Fruit fly (Drosophila melanogaster) whole organism, embryonic: ENCODE data around the gene Ir68b.

ENCODE experiments used
- Asciz ChIP-seq: fragments of 200-800 bp; sonication (Bioruptor generic); optimal IDR thresholded peaks from 2 replicates; lab custom pipeline; 2017; ENCODE audit warnings: missing biosample characterization, mild to moderate bottlenecking, missing genetic modification characterization, missing genetic modification reagents
- CG1233 ChIP-seq: fragments of 200-800 bp; sonication (Bioruptor generic); optimal IDR thresholded peaks from 4 replicates; lab custom pipeline; 2018; ENCODE audit warnings: missing biosample characterization, mild to moderate bottlenecking, missing genetic modification characterization
- CG12769 ChIP-seq: fragments of 200-800 bp; sonication (Bioruptor generic); optimal IDR thresholded peaks from 2 replicates; lab custom pipeline; 2019; ENCODE audit warnings: missing biosample characterization, mild to moderate bottlenecking, missing genetic modification characterization, moderate library complexity
- CG14667 ChIP-seq: fragments of 200-800 bp; sonication (Bioruptor generic); IDR thresholded peaks from 2 replicates; pipeline ENCODE4 v1.3.6; 2022; ENCODE audit warnings: missing biosample characterization, missing genetic modification characterization
- CG1602 ChIP-seq: fragments of 200-800 bp; sonication (Bioruptor generic); optimal IDR thresholded peaks from 3 replicates; lab custom pipeline; 2016; ENCODE audit warnings: missing biosample characterization, missing genetic modification characterization
- CG1647 ChIP-seq: fragments of 200-800 bp; sonication (Bioruptor generic); optimal IDR thresholded peaks from 3 replicates; lab custom pipeline; 2016; ENCODE audit warnings: missing biosample characterization, missing genetic modification characterization
- CG17385 ChIP-seq: fragments of 200-800 bp; sonication (Bioruptor generic); optimal IDR thresholded peaks from 3 replicates; lab custom pipeline; 2018; ENCODE audit warnings: missing biosample characterization, mild to moderate bottlenecking, missing genetic modification characterization
- CG17912 ChIP-seq: fragments of 200-800 bp; sonication (Bioruptor generic); optimal IDR thresholded peaks from 2 replicates; lab custom pipeline; 2018; ENCODE audit warnings: missing biosample characterization, mild to moderate bottlenecking, missing genetic modification characterization
- CG2875 ChIP-seq: fragments of 200-800 bp; sonication (Bioruptor generic); optimal IDR thresholded peaks from 2 replicates; lab custom pipeline; 2017; ENCODE audit warnings: missing biosample characterization, mild to moderate bottlenecking, missing genetic modification characterization, missing genetic modification reagents
- CG3065 ChIP-seq: fragments of 200-800 bp; sonication (Bioruptor generic); optimal IDR thresholded peaks from 2 replicates; lab custom pipeline; 2016; ENCODE audit warnings: missing biosample characterization, missing genetic modification characterization
- CG4424 ChIP-seq: fragments of 200-800 bp; sonication (Bioruptor generic); optimal IDR thresholded peaks from 3 replicates; lab custom pipeline; 2016; ENCODE audit warnings: missing biosample characterization, missing genetic modification characterization
- CG4707 ChIP-seq: fragments of 200-800 bp; sonication (Bioruptor generic); optimal IDR thresholded peaks from 2 replicates; lab custom pipeline; 2018; ENCODE audit warnings: missing biosample characterization, mild to moderate bottlenecking, missing genetic modification characterization, moderate library complexity
- CG6689 ChIP-seq: fragments of 200-800 bp; sonication (Bioruptor generic); IDR thresholded peaks from 2 replicates; pipeline ENCODE4 v1.3.6; 2022; ENCODE audit warnings: missing biosample characterization, missing genetic modification characterization
- CG6765 ChIP-seq: fragments of 200-800 bp; sonication (Bioruptor generic); optimal IDR thresholded peaks from 3 replicates; lab custom pipeline; 2017; ENCODE audit warnings: missing biosample characterization, mild to moderate bottlenecking, missing genetic modification characterization
- CG8089 ChIP-seq: fragments of 200-800 bp; sonication (Bioruptor generic); optimal IDR thresholded peaks from 3 replicates; lab custom pipeline; 2016; ENCODE audit warnings: missing biosample characterization, missing genetic modification characterization
- CG8924 ChIP-seq: fragments of 200-800 bp; optimal IDR thresholded peaks from 3 replicates; lab custom pipeline; 2019; ENCODE audit warnings: missing biosample characterization, mild to moderate bottlenecking, missing genetic modification characterization, moderate library complexity
- CG9817 ChIP-seq: fragments of 200-800 bp; sonication (Bioruptor generic); optimal IDR thresholded peaks from 2 replicates; lab custom pipeline; 2018; ENCODE audit warnings: missing biosample characterization, mild to moderate bottlenecking, missing genetic modification characterization, moderate library complexity
- CkIIα-i1 ChIP-seq: fragments of 200-800 bp; sonication (Bioruptor generic); IDR thresholded peaks from 2 replicates; pipeline ENCODE4 v1.3.6; 2022; ENCODE audit warnings: missing biosample characterization, missing genetic modification characterization
- Dll ChIP-seq: fragments of 200-800 bp; sonication (Bioruptor generic); IDR thresholded peaks from 4 replicates; pipeline ENCODE4 v1.3.6; 2022; ENCODE audit warnings: missing biosample characterization, missing genetic modification characterization; ENCODE audit not compliant: partially characterized antibody
- E2f1 ChIP-seq: fragments of 200-800 bp; sonication (Bioruptor generic); IDR thresholded peaks from 2 replicates; pipeline ENCODE4 v1.3.6; 2022; ENCODE audit warnings: missing biosample characterization, missing genetic modification characterization
- GATAe ChIP-seq: fragments of 200-800 bp; sonication (Bioruptor generic); conservative IDR thresholded peaks from 2 replicates; pipeline ENCODE4 v1.3.6; 2022; ENCODE audit warnings: missing biosample characterization, missing genetic modification characterization
- Gsc ChIP-seq: fragments of 200-800 bp; sonication (Bioruptor generic); IDR thresholded peaks from 2 replicates; pipeline ENCODE4 v1.3.6; 2022; ENCODE audit warnings: missing biosample characterization, missing genetic modification characterization
- H15 ChIP-seq: fragments of 200-800 bp; sonication (Bioruptor generic); IDR thresholded peaks from 3 replicates; pipeline ENCODE4 v1.3.6; 2022; ENCODE audit warnings: missing biosample characterization, missing genetic modification characterization
- HmgD ChIP-seq: fragments of 200-800 bp; sonication (Bioruptor generic); optimal IDR thresholded peaks from 3 replicates; lab custom pipeline; 2016; ENCODE audit warnings: missing biosample characterization, missing genetic modification characterization
- HmgZ ChIP-seq: fragments of 200-800 bp; sonication (Bioruptor generic); optimal IDR thresholded peaks from 2 replicates; lab custom pipeline; 2018; ENCODE audit warnings: missing biosample characterization, mild to moderate bottlenecking, missing genetic modification characterization
- Jarid2 ChIP-seq: fragments of 200-800 bp; sonication (Bioruptor generic); optimal IDR thresholded peaks from 3 replicates; lab custom pipeline; 2017; ENCODE audit warnings: mild to moderate bottlenecking, missing biosample characterization, missing genetic modification reagents, missing genetic modification characterization
- Mad ChIP-seq: fragments of 200-800 bp; sonication (Bioruptor generic); optimal IDR thresholded peaks from 2 replicates; lab custom pipeline; 2016; ENCODE audit warnings: missing biosample characterization, missing genetic modification characterization
- Mes4 ChIP-seq: fragments of 200-800 bp; sonication (Bioruptor generic); optimal IDR thresholded peaks from 2 replicates; lab custom pipeline; 2016; ENCODE audit warnings: missing biosample characterization, missing genetic modification characterization
- Poxn ChIP-seq: fragments of 200-800 bp; sonication (Bioruptor generic); IDR thresholded peaks from 2 replicates; pipeline ENCODE4 v1.3.6; 2022; ENCODE audit warnings: missing biosample characterization, missing genetic modification characterization
- Sin3A ChIP-seq: fragments of >200 bp; optimal IDR thresholded peaks from 2 replicates; lab custom pipeline; 2018
- Ssrp ChIP-seq: fragments of 200-800 bp; sonication (Bioruptor generic); optimal IDR thresholded peaks from 2 replicates; lab custom pipeline; 2018; ENCODE audit warnings: missing biosample characterization, mild to moderate bottlenecking, missing genetic modification characterization, moderate library complexity
- Xbp1 ChIP-seq: fragments of 200-800 bp; sonication (Bioruptor generic); optimal IDR thresholded peaks from 3 replicates; lab custom pipeline; 2016; ENCODE audit warnings: missing biosample characterization, mild to moderate bottlenecking, missing genetic modification characterization
- abd-A ChIP-seq: fragments of 200-800 bp; sonication (Bioruptor generic); optimal IDR thresholded peaks from 3 replicates; lab custom pipeline; 2019; ENCODE audit warnings: missing biosample characterization, mild to moderate bottlenecking, missing genetic modification characterization, moderate library complexity
- cas ChIP-seq: fragments of 200-800 bp; sonication (Bioruptor generic); IDR thresholded peaks from 2 replicates; pipeline ENCODE4 v1.3.6; 2022; ENCODE audit warnings: missing biosample characterization, missing genetic modification characterization
- cg ChIP-seq: fragments of 200-800 bp; sonication (Bioruptor generic); optimal IDR thresholded peaks from 3 replicates; lab custom pipeline; 2019; ENCODE audit warnings: missing biosample characterization, mild to moderate bottlenecking, missing genetic modification characterization, moderate library complexity
- chn ChIP-seq: fragments of 200-800 bp; sonication (Bioruptor generic); optimal IDR thresholded peaks from 2 replicates; lab custom pipeline; 2016; ENCODE audit warnings: missing biosample characterization, missing genetic modification characterization
- crc ChIP-seq: fragments of 200-800 bp; sonication (Bioruptor generic); optimal IDR thresholded peaks from 2 replicates; lab custom pipeline; 2016; ENCODE audit warnings: missing biosample characterization, missing genetic modification characterization
- dpn ChIP-seq, 2 experiments: fragments of 200-800 bp; sonication (Bioruptor generic); optimal IDR thresholded peaks; 3 replicates each; lab custom pipeline; 2016; ENCODE audit warnings: missing biosample characterization in 2 of 2, missing genetic modification characterization in 2 of 2
- fd64A ChIP-seq: fragments of 200-800 bp; sonication (Bioruptor generic); optimal IDR thresholded peaks from 3 replicates; lab custom pipeline; 2018; ENCODE audit warnings: missing biosample characterization, mild to moderate bottlenecking, missing genetic modification characterization
- gcm ChIP-seq: fragments of 200-800 bp; sonication (Bioruptor generic); optimal IDR thresholded peaks from 2 replicates; lab custom pipeline; 2019; ENCODE audit warnings: missing biosample characterization, mild to moderate bottlenecking, missing genetic modification characterization, moderate library complexity
- luna ChIP-seq: fragments of 200-800 bp; sonication (Bioruptor generic); optimal IDR thresholded peaks from 2 replicates; lab custom pipeline; 2016; ENCODE audit warnings: missing biosample characterization, missing genetic modification characterization
- nmo ChIP-seq: fragments of 200-800 bp; sonication (Bioruptor generic); optimal IDR thresholded peaks from 2 replicates; lab custom pipeline; 2018; ENCODE audit warnings: missing biosample characterization, mild to moderate bottlenecking, missing genetic modification characterization, moderate library complexity
- pfk ChIP-seq: fragments of 200-800 bp; sonication (Bioruptor generic); optimal IDR thresholded peaks from 2 replicates; lab custom pipeline; 2018; ENCODE audit warnings: missing biosample characterization, mild to moderate bottlenecking, missing genetic modification characterization, moderate library complexity
- psq ChIP-seq: fragments of 200-800 bp; sonication (Bioruptor generic); optimal IDR thresholded peaks from 2 replicates; lab custom pipeline; 2017; ENCODE audit warnings: missing biosample characterization, missing genetic modification characterization
- pzg ChIP-seq: fragments of 200-800 bp; sonication (Bioruptor generic); optimal IDR thresholded peaks from 3 replicates; lab custom pipeline; 2018; ENCODE audit warnings: missing biosample characterization, mild to moderate bottlenecking, missing genetic modification characterization, moderate library complexity
- scrt ChIP-seq: fragments of 200-800 bp; sonication (Bioruptor generic); optimal IDR thresholded peaks from 2 replicates; lab custom pipeline; 2018; ENCODE audit warnings: missing biosample characterization, mild to moderate bottlenecking, missing genetic modification characterization, moderate library complexity
- sisA ChIP-seq: fragments of 200-800 bp; sonication (Bioruptor generic); IDR thresholded peaks from 2 replicates; pipeline ENCODE4 v1.3.6; 2022; ENCODE audit warnings: missing biosample characterization, missing genetic modification characterization
- sr ChIP-seq: fragments of 200-800 bp; sonication (Bioruptor generic); IDR thresholded peaks from 3 replicates; pipeline ENCODE4 v1.3.6; 2022; ENCODE audit warnings: missing biosample characterization, missing genetic modification characterization
- tna ChIP-seq: fragments of 200-800 bp; sonication (Bioruptor generic); IDR thresholded peaks from 2 replicates; pipeline ENCODE4 v1.3.6; 2022; ENCODE audit warnings: missing biosample characterization, missing genetic modification characterization; ENCODE audit not compliant: partially characterized antibody
- unc-4 ChIP-seq: fragments of 200-800 bp; sonication (Bioruptor generic); IDR thresholded peaks from 2 replicates; pipeline ENCODE4 v1.3.6; 2022; ENCODE audit warnings: missing biosample characterization, missing genetic modification characterization; ENCODE audit not compliant: partially characterized antibody
- wor ChIP-seq: fragments of 200-800 bp; sonication (Bioruptor generic); IDR thresholded peaks from 2 replicates; pipeline ENCODE4 v1.3.6; 2022; ENCODE audit warnings: missing biosample characterization, missing genetic modification characterization
- zfh2 ChIP-seq: fragments of 200-800 bp; sonication (Bioruptor generic); optimal IDR thresholded peaks from 2 replicates; lab custom pipeline; 2016; ENCODE audit warnings: missing biosample characterization, missing genetic modification characterization

Gene Ir68b

dm6 chr3L:12083861-12084260 is 43.3 kb downstream of the Ir68b start (continued):
- TF ChIP-seq CG14667 (GFP tag; lab: Robert Waterston, UW): no peak
- peak; percentile 43 for TF ChIP-seq CG6765 (GFP tag; lab: Kevin White, UChicago)
- no peak for TF ChIP-seq CG1647 (GFP tag; lab: Kevin White, UChicago)
- TF ChIP-seq pfk (GFP tag; lab: Kevin White, UChicago): peak; percentile 31
- peak; percentile 72 for TF ChIP-seq CG17912 (GFP tag; lab: Kevin White, UChicago)
- TF ChIP-seq CG6689 (GFP tag; lab: Robert Waterston, UW): peak; percentile 35; the same call in 1 of the 2 replicates
- no peak for TF ChIP-seq Mes4 (GFP tag; lab: Kevin White, UChicago)
- TF ChIP-seq Xbp1 (GFP tag; lab: Kevin White, UChicago): peak; percentile 15
- TF ChIP-seq Gsc (GFP tag; lab: Robert Waterston, UW): no peak
- peak; percentile 74 for TF ChIP-seq CG2875 (GFP tag; lab: Kevin White, UChicago)
- TF ChIP-seq CG17385 (GFP tag; lab: Kevin White, UChicago): peak; percentile 46
- no peak for TF ChIP-seq Dll (GFP tag; lab: Robert Waterston, UW)
- TF ChIP-seq Sin3A (lab: Kevin White, UChicago): no peak
- TF ChIP-seq CG1602 (GFP tag; lab: Kevin White, UChicago): peak; percentile 9
- no peak for TF ChIP-seq tna
- TF ChIP-seq pzg (GFP tag; lab: Kevin White, UChicago): no peak
- no peak for TF ChIP-seq chn (GFP tag; lab: Kevin White, UChicago)
- TF ChIP-seq Ssrp (tag; lab: Kevin White, UChicago): no peak
- TF ChIP-seq cas (GFP tag; lab: Robert Waterston, UW): no peak
- TF ChIP-seq CG4707 (GFP tag; lab: Kevin White, UChicago): peak; percentile 76
- TF ChIP-seq cg (GFP tag; lab: Kevin White, UChicago): no peak
- TF ChIP-seq CG3065 (GFP tag; lab: Kevin White, UChicago): peak; percentile 7
- TF ChIP-seq HmgD: no peak
- TF ChIP-seq E2f1 (GFP tag; lab: Robert Waterston, UW): no peak
- TF ChIP-seq unc-4: no peak
- no peak for TF ChIP-seq HmgZ (tag; lab: Kevin White, UChicago)
- no peak for TF ChIP-seq psq (GFP tag; lab: Kevin White, UChicago)
- TF ChIP-seq gcm (GFP tag; lab: Kevin White, UChicago): peak; percentile 71
- TF ChIP-seq fd64A (GFP tag; lab: Kevin White, UChicago): peak; percentile 79
- peak; percentile 52 for TF ChIP-seq CG4424 (GFP tag; lab: Kevin White, UChicago)
- TF ChIP-seq abd-A (tag; lab: Kevin White, UChicago): no peak
- peak; percentile 7 for TF ChIP-seq Jarid2 (GFP tag; lab: Kevin White, UChicago)
- TF ChIP-seq CG9817 (tag; lab: Kevin White, UChicago): no peak
- no peak for TF ChIP-seq Poxn
- no peak for TF ChIP-seq luna (GFP tag; lab: Kevin White, UChicago)
- TF ChIP-seq zfh2 (GFP tag; lab: Kevin White, UChicago): no peak
- TF ChIP-seq dpn (GFP tag; optimal IDR thresholded peaks at IDR 0.05; lab: Kevin White, UChicago): no peak
- peak; percentile 44 for TF ChIP-seq nmo (GFP tag; lab: Kevin White, UChicago)
- TF ChIP-seq CG12769 (tag; lab: Kevin White, UChicago): no peak
- no peak for TF ChIP-seq sisA (GFP tag; lab: Robert Waterston, UW)
- no peak for TF ChIP-seq sr
- TF ChIP-seq scrt: peak; percentile 33
- no peak for TF ChIP-seq Mad (GFP tag; lab: Kevin White, UChicago)
- TF ChIP-seq wor: no peak
- TF ChIP-seq CG8924 (tag; lab: Kevin White, UChicago): peak; percentile 56
- no peak for TF ChIP-seq crc (GFP tag; lab: Kevin White, UChicago)
- TF ChIP-seq Asciz: peak; percentile 85
- TF ChIP-seq CG1233 (GFP tag; lab: Kevin White, UChicago): peak; percentile 79
- TF ChIP-seq CG8089 (GFP tag; lab: Kevin White, UChicago): no peak
- TF ChIP-seq GATAe: no peak
- TF ChIP-seq H15 (GFP tag; lab: Robert Waterston, UW): no peak
- no peak for TF ChIP-seq CkIIα-i1 (GFP tag; lab: Robert Waterston, UW)
